Worm (Caenorhabditis elegans) whole organism, midembryonic: Measurements from ENCODE around the gene aip-1.

Experiments
- T22C8.4 ChIP-seq: fragments of 200-800 bp; sonication (Bioruptor generic); IDR thresholded peaks from 2 replicates; pipeline ENCODE4 v1.3.6; 2022; ENCODE audit warnings: missing genetic modification characterization, missing compliant biosample characterization
- cog-1 ChIP-seq: sonication (generic microtip); optimal IDR thresholded peaks from 2 replicates; lab custom pipeline; 2016; ENCODE audit warnings: missing genetic modification characterization, missing compliant biosample characterization
- flt-1 ChIP-seq: fragments of 200-800 bp; sonication (Bioruptor generic); IDR thresholded peaks from 2 replicates; pipeline ENCODE4 v1.3.6; 2022; ENCODE audit warnings: missing genetic modification characterization, missing compliant biosample characterization
- klf-2 ChIP-seq: fragments of 200-800 bp; sonication (Bioruptor generic); conservative IDR thresholded peaks from 2 replicates; pipeline ENCODE4 v1.3.6; 2022; ENCODE audit warnings: missing genetic modification reagents, missing genetic modification characterization, missing compliant biosample characterization
- med-1 ChIP-seq: sonication (generic microtip); optimal IDR thresholded peaks from 2 replicates; lab custom pipeline; 2017; ENCODE audit warnings: missing genetic modification characterization, mild to moderate bottlenecking, missing compliant biosample characterization, antibody characterized with exemption, missing genetic modification reagents; ENCODE audit not compliant: insufficient read depth
- ref-1 ChIP-seq: fragments of 200-800 bp; sonication (Bioruptor generic); conservative IDR thresholded peaks from 2 replicates; pipeline ENCODE4 v1.3.6; 2022; ENCODE audit warnings: missing genetic modification reagents, missing genetic modification characterization, missing compliant biosample characterization
- tab-1 ChIP-seq: fragments of 200-800 bp; sonication (Bioruptor generic); IDR thresholded peaks from 2 replicates; pipeline ENCODE4 v1.3.6; 2022; ENCODE audit warnings: missing genetic modification characterization, missing compliant biosample characterization
- ztf-23 ChIP-seq: fragments of 200-800 bp; sonication (Bioruptor generic); IDR thresholded peaks from 2 replicates; pipeline ENCODE4 v1.3.6; 2022; ENCODE audit warnings: missing genetic modification reagents, missing genetic modification characterization, missing compliant biosample characterization
- ztf-29 ChIP-seq: fragments of 200-800 bp; sonication (Bioruptor generic); IDR thresholded peaks from 2 replicates; pipeline ENCODE4 v1.3.6; 2022; ENCODE audit warnings: missing genetic modification reagents, missing genetic modification characterization, missing compliant biosample characterization

aip-1 gene

ce11 chrV:14003587-14004156 lies 8.5 kb upstream of the aip-1 start:
- no peak for TF ChIP-seq cog-1 (tag; lab: Kevin White, UChicago)

ce11 chrV:14004342-14004741 lies 7.8 kb upstream of the aip-1 start:
- TF ChIP-seq ztf-23 (GFP tag; lab: Robert Waterston, UW) (no peak), T22C8.4 (GFP tag; lab: Robert Waterston, UW) (no peak), med-1 (GFP tag; lab: Kevin White, UChicago) (no peak), ref-1 (no peak), klf-2 (GFP tag; lab: Robert Waterston, UW) (no peak), tab-1 (no peak), cog-1 (tag; lab: Kevin White, UChicago) (no peak), ztf-29 (no peak), flt-1 (no peak)

- TF ChIP-seq klf-2 (GFP tag; lab: Robert Waterston, UW) = no peak
- no peak for TF ChIP-seq cog-1 (tag; lab: Kevin White, UChicago)
- no peak for TF ChIP-seq flt-1
- no peak for TF ChIP-seq med-1 (GFP tag; lab: Kevin White, UChicago)
- TF ChIP-seq ref-1 = no peak
- TF ChIP-seq tab-1 = no peak
- TF ChIP-seq ztf-23 (GFP tag; lab: Robert Waterston, UW) = no peak
- no peak for TF ChIP-seq ztf-29
- TF ChIP-seq T22C8.4 (GFP tag; lab: Robert Waterston, UW) = no peak
Measured at ce11 chrV:14005812-14006211, 6.3 kb upstream of the aip-1 start, which contains the start of gene ric-7. TSS of gene ric-7 (minus strand) at chrV:14005912.

ce11 chrV:14006819-14007218 lies 5.3 kb upstream of the aip-1 start:
- TF ChIP-seq cog-1 (tag; lab: Kevin White, UChicago) = no peak
- TF ChIP-seq med-1 (GFP tag; lab: Kevin White, UChicago) = no peak
- TF ChIP-seq flt-1 = 0 out of 2 replicates have a peak, but pooled peaks have one; percentile 4
- TF ChIP-seq tab-1 = no peak
- no peak for TF ChIP-seq ztf-29
- TF ChIP-seq klf-2 (GFP tag; lab: Robert Waterston, UW) = no peak

ce11 chrV:14008353-14008859 lies 3.7 kb upstream of the aip-1 start:
- TF ChIP-seq flt-1 = no peak
- no peak for TF ChIP-seq klf-2 (GFP tag; lab: Robert Waterston, UW)
- no peak for TF ChIP-seq ztf-29
- TF ChIP-seq cog-1 (tag; lab: Kevin White, UChicago) = no peak
- TF ChIP-seq ztf-23 (GFP tag; lab: Robert Waterston, UW) = no peak
- 0 out of 2 replicates have a peak, but pooled peaks have one; percentile 10 for TF ChIP-seq T22C8.4 (GFP tag; lab: Robert Waterston, UW)

- TF ChIP-seq ref-1 (no peak), T22C8.4 (GFP tag; lab: Robert Waterston, UW) (no peak), tab-1 (no peak), cog-1 (tag; lab: Kevin White, UChicago) (no peak), med-1 (GFP tag; lab: Kevin White, UChicago) (no peak), ztf-29 (no peak), klf-2 (GFP tag; lab: Robert Waterston, UW) (no peak), ztf-23 (GFP tag; lab: Robert Waterston, UW) (no peak), flt-1 (no peak)
Measured at ce11 chrV:14010021-14010420, 2.1 kb upstream of the aip-1 start.

- TF ChIP-seq cog-1 (tag; lab: Kevin White, UChicago) (no peak), ztf-23 (GFP tag; lab: Robert Waterston, UW) (0 out of 2 replicates have a peak, but pooled peaks have one; percentile 33), flt-1 (0 out of 2 replicates have a peak, but pooled peaks have one; percentile 18)
Measured at ce11 chrV:14011427-14011826, 706 bp upstream of the aip-1 start.

- TF ChIP-seq ztf-23 (GFP tag; lab: Robert Waterston, UW) (no peak), cog-1 (tag; lab: Kevin White, UChicago) (no peak), med-1 (GFP tag; lab: Kevin White, UChicago) (no peak), tab-1 (no peak), ref-1 (no peak), klf-2 (GFP tag; lab: Robert Waterston, UW) (no peak), flt-1 (no peak), T22C8.4 (GFP tag; lab: Robert Waterston, UW) (no peak), ztf-29 (no peak)
Measured at ce11 chrV:14013638-14014037, 1.5 kb downstream of the aip-1 start.

- TF ChIP-seq med-1 (GFP tag; lab: Kevin White, UChicago) (no peak), ztf-23 (GFP tag; lab: Robert Waterston, UW) (no peak), tab-1 (no peak), klf-2 (GFP tag; lab: Robert Waterston, UW) (no peak), ztf-29 (no peak), T22C8.4 (GFP tag; lab: Robert Waterston, UW) (no peak), flt-1 (no peak), ref-1 (no peak), cog-1 (tag; lab: Kevin White, UChicago) (no peak)
Measured at ce11 chrV:14014395-14014794, 2.3 kb downstream of the aip-1 start, which contains the start of gene end-3. TSS of gene end-3 (plus strand) at chrV:14014695.

ce11 chrV:14017476-14017875 lies 5.3 kb downstream of the aip-1 start, which contains the start of gene srh-308:
TSS of gene srh-308 (minus strand) at chrV:14017576.
- TF ChIP-seq cog-1 (tag; lab: Kevin White, UChicago) (no peak), klf-2 (GFP tag; lab: Robert Waterston, UW) (no peak), tab-1 (no peak), ztf-23 (GFP tag; lab: Robert Waterston, UW) (no peak), ref-1 (no peak), flt-1 (no peak), ztf-29 (no peak), T22C8.4 (GFP tag; lab: Robert Waterston, UW) (no peak), med-1 (GFP tag; lab: Kevin White, UChicago) (no peak)
